Worm (Caenorhabditis elegans): ENCODE measurements around the gene Y19D2B.1.

Y19D2B.1 gene

DNA sequence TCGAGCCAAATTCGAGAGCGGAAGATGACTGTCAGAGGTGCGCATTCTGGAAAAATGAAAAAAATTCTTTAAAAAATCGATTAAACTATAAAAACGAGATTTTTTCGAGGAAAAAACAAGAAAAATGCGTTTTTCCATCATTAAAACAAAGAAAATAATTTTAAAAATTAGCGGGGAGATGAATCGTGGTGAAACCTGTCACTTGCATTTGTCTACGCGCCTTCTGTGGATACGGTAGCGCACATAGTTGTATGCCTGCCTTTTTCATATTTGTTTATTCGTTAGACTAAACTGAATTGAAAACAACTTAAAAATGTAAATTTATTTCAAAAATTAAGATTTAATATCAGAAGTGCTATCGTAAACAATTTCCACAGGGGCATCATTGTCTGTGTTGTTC lies 38.4 kb downstream of the Y19D2B.1 start, which contains the start of gene egg-3:
Gene egg-3, minus strand, starts transcription at position 46 of the 400 bp plus-strand sequence.
- TF ChIP-seq cog-1 (tag; optimal IDR thresholded peaks at IDR 0.05) (no peak), flt-1 (GFP tag; IDR thresholded peaks at IDR 0.05) (no peak), ztf-23 (GFP tag; IDR thresholded peaks at IDR 0.05) (no peak), T22C8.4 (GFP tag; IDR thresholded peaks at IDR 0.05) (no peak)

DNA sequence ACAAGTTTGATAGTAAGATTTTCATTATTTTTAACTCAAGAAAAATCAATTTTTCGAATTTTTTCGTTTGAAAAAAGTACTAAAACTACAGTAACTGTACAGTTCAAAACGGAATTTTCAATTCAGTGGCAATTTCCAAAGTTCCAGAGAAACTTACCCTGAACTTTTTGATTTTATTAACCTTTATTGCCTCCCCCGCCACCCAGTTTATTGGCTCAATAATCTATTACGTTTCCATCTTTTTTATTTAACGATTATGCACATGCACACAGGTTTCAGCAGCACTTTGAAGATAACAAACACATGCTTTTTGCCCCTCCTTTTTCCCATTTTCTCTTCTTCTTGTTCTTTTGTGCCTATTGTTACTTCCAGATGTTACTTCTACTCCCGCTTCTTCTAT lies 42.1 kb downstream of the Y19D2B.1 start, which contains the start of gene lurp-1:
Gene lurp-1, plus strand, starts transcription at position 301 of the 400 bp plus-strand sequence.
- TF ChIP-seq tab-1 (GFP tag; IDR thresholded peaks at IDR 0.05) (no peak), flt-1 (GFP tag; IDR thresholded peaks at IDR 0.05) (no peak), T22C8.4 (GFP tag; IDR thresholded peaks at IDR 0.05) (no peak), ref-1 (GFP tag; conservative IDR thresholded peaks at IDR 0.05) (no peak), ztf-29 (GFP tag; IDR thresholded peaks at IDR 0.05) (no peak), med-1 (GFP tag; optimal IDR thresholded peaks at IDR 0.05; ENCODE audit: insufficient read depth) (no peak), ztf-23 (GFP tag; IDR thresholded peaks at IDR 0.05) (no peak), klf-2 (GFP tag; conservative IDR thresholded peaks at IDR 0.05) (no peak), cog-1 (tag; optimal IDR thresholded peaks at IDR 0.05) (no peak)

ce11 chrII:10873631-10874030 lies 49.1 kb downstream of the Y19D2B.1 start, which contains the start of gene orc-2:
Gene orc-2 (plus strand): TSS chrII:10873931.
- TF ChIP-seq med-1 (GFP tag; optimal IDR thresholded peaks at IDR 0.05; ENCODE audit: insufficient read depth) (no peak), ztf-29 (GFP tag; IDR thresholded peaks at IDR 0.05) (no peak), ztf-23 (GFP tag; IDR thresholded peaks at IDR 0.05) (no peak), klf-2 (GFP tag; conservative IDR thresholded peaks at IDR 0.05) (no peak), ref-1 (GFP tag; conservative IDR thresholded peaks at IDR 0.05) (no peak), flt-1 (GFP tag; IDR thresholded peaks at IDR 0.05) (no peak), cog-1 (tag; optimal IDR thresholded peaks at IDR 0.05) (no peak), T22C8.4 (GFP tag; IDR thresholded peaks at IDR 0.05) (no peak), tab-1 (GFP tag; IDR thresholded peaks at IDR 0.05) (no peak)

Measured in whole organism, midembryonic.